Fruit fly (Drosophila melanogaster) whole organism, wandering third instar larva: ENCODE data around the gene CG17111.

Experiments
- Dif ChIP-seq: fragments of 200-275, 200-300 bp; sonication (Bioruptor generic); optimal IDR thresholded peaks from 2 replicates; lab custom pipeline; 2018; ENCODE audit warnings: missing biosample characterization, missing genetic modification characterization; ENCODE audit not compliant: partially characterized antibody
- h ChIP-seq: fragments of 200-800 bp; sonication (Bioruptor generic); optimal IDR thresholded peaks from 3 replicates; lab custom pipeline; 2016; ENCODE audit warnings: missing biosample characterization, mild to moderate bottlenecking, missing genetic modification characterization
- jim ChIP-seq: fragments of 175-275, 200-325 bp; sonication (Bioruptor generic); optimal IDR thresholded peaks from 2 replicates; lab custom pipeline; 2016; ENCODE audit warnings: missing biosample characterization, mild to moderate bottlenecking, missing genetic modification characterization
- usp ChIP-seq: fragments of >200 bp; optimal IDR thresholded peaks from 2 replicates; lab custom pipeline; 2017; ENCODE audit warnings: missing biosample characterization, missing genetic modification characterization

DNA sequence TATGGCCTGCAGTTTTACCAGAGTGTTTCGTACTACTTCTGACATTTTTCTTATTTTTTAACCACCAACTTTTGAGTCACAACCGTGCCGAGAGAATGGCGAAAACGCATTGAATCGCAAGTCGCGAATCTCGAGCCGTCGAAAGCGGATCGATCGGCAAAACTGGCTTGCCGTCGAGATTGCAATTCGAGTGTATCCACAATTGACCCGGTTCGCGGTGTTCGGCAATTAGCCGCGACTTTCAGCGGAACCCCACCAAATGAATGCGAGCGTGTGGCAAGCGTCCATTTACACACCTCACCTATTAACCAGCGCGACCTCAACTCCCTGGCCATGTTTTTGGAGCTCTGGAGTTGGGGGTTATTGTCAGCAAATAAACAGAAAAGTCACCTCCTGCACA lies 31.6 kb downstream of the CG17111 start, which contains the start of gene CG13833:
- TF ChIP-seq jim (GFP tag; lab: Kevin White, UChicago) = no peak
- TF ChIP-seq Dif = no peak
- no peak for TF ChIP-seq usp (GFP tag; lab: Kevin White, UChicago)
- no peak for TF ChIP-seq h (GFP tag; lab: Kevin White, UChicago)
